Worm (Caenorhabditis elegans): ENCODE measurements around the gene exp-1.

The exp-1 gene

ce11 chrII:6115283-6115682 is 45.6 kb downstream of the exp-1 start:
- TF ChIP-seq mxl-3 (GFP tag; optimal IDR thresholded peaks at IDR 0.05) (no peak), unc-62 (GFP tag; optimal IDR thresholded peaks at IDR 0.05 in 1 of 2) (peak in 1 of 2 experiments; percentile 81), unc-62 (tag; optimal IDR thresholded peaks at IDR 0.05) (no peak)

- TF ChIP-seq ctbp-1 (GFP tag; IDR thresholded peaks at IDR 0.05) = 0 out of 2 replicates have a peak, but pooled peaks have one; percentile 23
- no peak for TF ChIP-seq saeg-2 (GFP tag; IDR thresholded peaks at IDR 0.05)
- peak; percentile 17 for TF ChIP-seq aha-1 (tag)
- TF ChIP-seq T26A8.4 (GFP tag; IDR thresholded peaks at IDR 0.05) = 0 out of 2 replicates have a peak, but pooled peaks have one; percentile 25
- TF ChIP-seq hif-1 (tag; optimal IDR thresholded peaks at IDR 0.05) = no peak
These were observed 47.0 kb downstream of the exp-1 start for ce11 chrII:6113842-6114441.

- TF ChIP-seq unc-39 (tag; optimal IDR thresholded peaks at IDR 0.05) (no peak), unc-130 (GFP tag; optimal IDR thresholded peaks at IDR 0.05) (peak; percentile 70), lsy-2 (tag; optimal IDR thresholded peaks at IDR 0.05) (peak in 1 of 2 experiments; percentile 4)
These were observed 47.7 kb downstream of the exp-1 start, which contains the start of gene heri-1 for ce11 chrII:6113187-6113586. Gene heri-1, minus strand, starts transcription at chrII:6113194.

ce11 chrII:6109989-6110388 is 50.9 kb downstream of the exp-1 start:
- TF ChIP-seq nhr-41 (GFP tag; IDR thresholded peaks at IDR 0.05) (no peak), lin-38 (GFP tag; IDR thresholded peaks at IDR 0.05) (no peak), T26A8.4 (GFP tag; IDR thresholded peaks at IDR 0.05) (no peak), daf-12 (tag; optimal IDR thresholded peaks at IDR 0.05) (no peak), snpc-1.2 (GFP tag; IDR thresholded peaks at IDR 0.05) (no peak), lin-29 (GFP tag; IDR thresholded peaks at IDR 0.05) (no peak), aha-1 (tag) (no peak), spr-1 (tag; optimal IDR thresholded peaks at IDR 0.05) (no peak), dmd-8 (GFP tag; IDR thresholded peaks at IDR 0.05) (no peak), F37D6.2 (tag; optimal IDR thresholded peaks at IDR 0.05) (no peak), fkh-10 (GFP tag; optimal IDR thresholded peaks at IDR 0.05) (no peak), nhr-6 (tag; optimal IDR thresholded peaks at IDR 0.05) (no peak), cey-2 (tag; optimal IDR thresholded peaks at IDR 0.05; ENCODE audit: borderline replicate concordance, insufficient read depth) (no peak), aly-2 (tag; optimal IDR thresholded peaks at IDR 0.05) (no peak), skn-1 (tag; optimal IDR thresholded peaks at IDR 0.05) (no peak)

- TF ChIP-seq nhr-77 (tag; optimal IDR thresholded peaks at IDR 0.05) (no peak), aha-1 (tag) (peak; percentile 90)
These were observed 53.1 kb downstream of the exp-1 start for ce11 chrII:6107773-6108172.

Measured in whole organism, L4 larva.